Fruit fly (Drosophila melanogaster) S2 (cell line): ENCODE data around the gene CG13309.

ENCODE experiments used
- CG8478 ChIP-seq: fragments of >200 bp; optimal IDR thresholded peaks from 2 replicates; lab custom pipeline; 2018
- CTCF ChIP-seq, 2 experiments: fragments of >200 bp; optimal IDR thresholded peaks; 2 replicates each; lab custom pipeline; 2018

Gene CG13309

dm6 chr3L:8835441-8835840 lies 25.2 kb downstream of the CG13309 start:
- TF ChIP-seq CG8478 (lab: Kevin White, UChicago), result no peak
- TF ChIP-seq CTCF (optimal IDR thresholded peaks at IDR 0.05; lab: Kevin White, UChicago), result no peak

DNA sequence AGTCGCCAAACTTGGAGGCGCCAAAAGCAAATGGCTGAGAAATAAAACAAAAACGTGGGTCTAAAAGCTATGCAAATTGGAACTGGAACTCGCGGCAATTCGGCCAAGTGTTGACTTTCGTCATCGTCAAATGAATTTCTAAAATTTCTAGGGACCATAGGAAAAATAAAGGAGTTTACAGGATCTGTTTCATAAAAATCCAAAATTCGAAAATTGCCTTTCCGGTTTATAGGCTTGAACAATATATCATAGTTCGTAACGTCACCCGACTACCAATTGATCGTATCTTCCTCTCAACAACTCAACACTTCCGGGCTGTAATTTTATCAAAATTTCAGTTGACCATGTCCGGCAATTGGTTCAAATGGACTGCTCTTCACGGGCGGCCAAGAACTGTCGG lies 26.0 kb downstream of the CG13309 start, which contains the start of gene CG32026:
Gene CG32026, plus strand, starts transcription at position 301 of the 400 bp plus-strand sequence.
- TF ChIP-seq CG8478 (lab: Kevin White, UChicago) (no peak), CTCF (optimal IDR thresholded peaks at IDR 0.05; lab: Kevin White, UChicago) (no peak)

DNA sequence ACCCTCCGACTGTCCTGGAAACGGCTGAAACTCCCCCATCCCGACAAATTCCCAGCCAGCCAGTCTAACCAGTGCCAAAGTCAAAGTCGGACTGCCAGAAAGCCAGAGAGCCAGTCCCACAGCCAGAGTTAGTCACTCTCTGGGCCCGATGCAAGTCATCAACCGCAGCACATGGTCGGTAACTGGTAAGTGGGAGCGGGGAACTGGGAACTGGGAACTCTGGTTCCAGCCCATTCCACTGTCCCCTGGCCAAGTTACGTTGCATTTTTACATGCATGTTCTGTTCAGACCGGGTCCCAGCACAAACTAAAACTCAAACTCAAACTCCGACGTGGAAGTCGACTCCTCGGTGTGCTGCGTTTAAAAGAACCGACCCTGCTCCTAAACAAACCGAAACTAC lies 28.9 kb downstream of the CG13309 start:
- TF ChIP-seq CTCF (optimal IDR thresholded peaks at IDR 0.05; lab: Kevin White, UChicago) (no peak), CG8478 (lab: Kevin White, UChicago) (no peak)

DNA sequence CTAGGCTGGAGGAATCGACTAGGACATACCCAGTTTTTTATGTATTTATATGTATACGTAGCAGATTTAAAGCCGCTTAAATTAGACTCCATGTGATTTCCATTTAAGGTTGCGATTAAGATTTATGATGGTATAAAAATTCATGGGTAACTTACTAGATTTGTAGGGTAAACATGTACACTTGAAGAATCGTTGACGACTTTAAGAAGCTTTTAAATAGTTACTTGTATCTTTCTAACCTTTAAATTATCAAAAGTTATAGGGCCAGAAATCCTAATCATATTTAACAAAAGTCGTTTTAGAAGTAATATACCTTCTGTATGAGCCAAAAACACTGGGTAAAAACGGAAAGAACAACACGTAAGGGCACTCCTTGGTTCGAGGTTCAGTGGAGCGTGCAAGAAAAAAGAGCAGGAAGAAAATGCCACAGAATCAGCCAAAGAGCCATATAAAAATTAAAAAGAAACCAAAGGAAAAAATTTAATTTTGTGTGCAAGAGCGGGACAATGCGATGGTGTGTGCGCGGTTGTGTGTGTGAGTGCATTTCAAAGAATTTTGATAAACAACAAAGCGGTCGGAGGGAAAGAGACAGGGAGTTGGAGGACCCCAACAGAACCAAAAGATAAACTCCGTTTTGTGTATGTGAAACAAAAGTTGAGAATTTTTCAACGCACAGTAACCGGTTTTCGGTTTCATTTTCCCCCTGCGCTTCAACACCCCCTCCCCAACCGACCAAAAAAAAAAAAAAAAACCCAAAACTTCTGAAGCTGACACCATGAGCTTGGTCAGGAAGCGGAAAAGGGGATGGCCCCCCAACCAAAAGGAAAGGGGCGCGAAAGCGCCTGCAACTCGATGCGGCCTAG lies 29.6 kb downstream of the CG13309 start:
- TF ChIP-seq CTCF (optimal IDR thresholded peaks at IDR 0.05; lab: Kevin White, UChicago) (no peak), CG8478 (lab: Kevin White, UChicago) (no peak)

DNA sequence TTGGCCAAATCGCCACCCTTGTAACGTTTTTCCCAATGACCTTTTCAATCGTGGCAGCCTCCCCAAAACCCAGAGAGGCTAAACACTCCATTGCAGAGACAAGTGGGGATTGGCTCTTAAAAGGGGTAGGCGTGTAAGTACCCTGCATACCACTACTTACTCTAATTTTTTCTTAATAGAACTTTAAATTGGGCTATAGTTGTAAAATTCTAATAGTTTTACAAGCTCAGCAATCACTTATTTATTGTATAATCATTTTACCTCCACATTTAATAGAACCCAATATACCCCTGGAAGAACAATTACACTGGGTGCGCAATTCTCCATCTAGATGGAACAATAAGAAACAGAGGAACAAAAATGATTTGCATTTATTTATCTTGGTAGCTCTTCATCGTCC lies 31.6 kb downstream of the CG13309 start:
- TF ChIP-seq CTCF (optimal IDR thresholded peaks at IDR 0.05; lab: Kevin White, UChicago), result no peak
- TF ChIP-seq CG8478 (lab: Kevin White, UChicago), result no peak

dm6 chr3L:8842359-8842758 lies 32.2 kb downstream of the CG13309 start:
- TF ChIP-seq CTCF (optimal IDR thresholded peaks at IDR 0.05; lab: Kevin White, UChicago) (no peak), CG8478 (lab: Kevin White, UChicago) (no peak)

dm6 chr3L:8849817-8850216 lies 39.6 kb downstream of the CG13309 start:
- no peak for TF ChIP-seq CTCF (optimal IDR thresholded peaks at IDR 0.05; lab: Kevin White, UChicago)

DNA sequence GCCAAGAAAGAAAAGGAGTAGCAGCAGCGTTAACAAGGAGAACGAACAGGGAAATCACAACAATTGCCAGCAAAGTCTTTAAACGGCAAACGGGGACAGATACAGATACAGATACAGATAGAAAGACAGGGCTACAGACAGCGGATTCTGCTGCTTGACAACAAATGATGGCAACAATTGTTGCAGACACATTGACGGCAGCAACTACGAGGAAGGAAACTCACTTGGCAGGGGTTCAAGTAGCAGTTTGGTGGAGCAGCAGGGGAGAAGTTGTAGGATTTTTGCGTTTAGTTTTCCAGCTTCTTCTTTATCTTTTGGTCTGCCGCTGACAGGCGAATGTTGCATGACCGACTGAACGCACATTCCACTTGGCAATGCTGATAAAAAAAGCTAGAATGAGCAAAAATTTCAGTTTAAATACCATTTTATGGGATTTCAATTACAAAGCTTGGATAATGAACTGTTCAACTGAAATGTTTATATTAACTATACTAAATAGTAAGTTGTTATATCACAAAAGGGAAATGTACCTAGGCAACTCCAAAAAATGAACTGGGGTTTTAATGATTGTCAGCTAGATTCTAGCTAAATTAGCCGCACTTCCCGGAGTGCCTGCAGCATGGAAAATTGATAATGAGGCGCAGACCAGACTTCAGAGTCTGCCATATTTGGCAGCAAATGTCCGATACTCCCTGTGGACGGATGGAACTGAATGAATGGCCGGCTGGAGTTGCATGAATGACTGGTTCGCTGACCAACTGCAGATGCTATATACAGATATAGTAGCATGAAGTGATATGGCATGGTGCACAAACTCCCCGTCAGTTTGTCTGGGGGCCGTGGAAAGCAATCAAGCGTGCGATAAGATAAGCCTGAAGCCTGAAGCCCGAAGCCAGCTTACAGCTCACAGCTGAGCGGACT lies 40.8 kb downstream of the CG13309 start:
- TF ChIP-seq CTCF (optimal IDR thresholded peaks at IDR 0.05; lab: Kevin White, UChicago) (no peak), CG8478 (lab: Kevin White, UChicago) (no peak)

DNA sequence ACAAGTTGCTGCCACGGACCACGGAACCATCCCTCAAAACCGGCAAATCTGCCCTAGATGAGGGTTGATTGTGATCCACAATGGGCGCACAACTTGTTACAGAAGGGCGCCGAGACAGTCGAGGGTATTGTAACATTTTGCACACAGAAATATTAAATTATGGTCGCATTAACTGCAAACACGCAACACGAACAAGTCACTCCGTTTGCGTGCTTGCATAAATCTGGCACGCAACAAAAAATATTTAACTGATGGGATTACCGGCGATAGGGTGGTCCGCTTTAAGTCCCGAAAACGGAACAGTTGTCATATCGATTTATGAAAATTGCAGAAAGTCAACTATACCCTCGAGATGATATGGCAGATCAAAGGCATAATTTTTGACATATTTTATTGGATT lies 41.8 kb downstream of the CG13309 start:
- TF ChIP-seq CTCF (optimal IDR thresholded peaks at IDR 0.05; lab: Kevin White, UChicago) (no peak), CG8478 (lab: Kevin White, UChicago) (no peak)

DNA sequence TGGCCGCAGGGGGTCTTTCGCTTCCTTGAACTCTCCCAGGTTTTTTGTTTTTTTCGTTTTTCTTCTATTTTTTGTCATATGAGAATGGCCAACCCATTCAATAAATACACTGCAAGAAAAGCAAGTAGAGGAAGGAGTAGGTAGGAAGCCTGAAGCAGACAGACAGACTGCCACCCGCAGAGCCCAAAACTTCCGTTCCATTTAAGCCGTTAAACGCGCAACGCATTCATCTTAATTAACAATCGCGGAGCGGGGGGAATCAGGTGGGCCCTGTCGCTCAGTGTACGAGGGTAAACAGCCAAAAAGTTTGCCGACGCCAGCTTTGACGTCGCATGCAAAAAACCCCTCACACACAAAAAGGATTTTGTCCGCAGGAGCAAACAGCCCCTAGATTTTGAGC lies 42.7 kb downstream of the CG13309 start:
- TF ChIP-seq CG8478 (lab: Kevin White, UChicago) (no peak), CTCF (optimal IDR thresholded peaks at IDR 0.05; lab: Kevin White, UChicago) (no peak)

DNA sequence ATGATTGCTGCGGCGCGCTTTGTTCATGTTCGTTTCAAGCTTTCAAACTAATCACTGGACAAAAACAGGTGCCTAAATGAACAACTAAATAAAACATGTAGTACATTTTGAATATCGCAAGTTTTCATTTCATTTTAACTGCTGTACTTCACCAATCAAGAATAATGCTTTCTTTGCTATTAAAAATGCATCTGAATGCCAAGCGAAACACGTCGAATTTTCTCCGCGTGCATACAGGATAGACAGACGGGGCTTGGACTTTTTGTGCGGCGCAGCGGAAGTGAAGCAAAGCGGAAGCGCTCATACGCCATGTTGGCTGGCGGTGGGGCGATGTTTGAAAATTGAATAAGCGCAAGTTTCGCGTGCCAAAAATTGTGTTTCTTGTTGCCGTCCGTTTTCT lies 43.2 kb downstream of the CG13309 start:
- no peak for TF ChIP-seq CTCF (optimal IDR thresholded peaks at IDR 0.05; lab: Kevin White, UChicago)
- TF ChIP-seq CG8478 (lab: Kevin White, UChicago), result no peak

DNA sequence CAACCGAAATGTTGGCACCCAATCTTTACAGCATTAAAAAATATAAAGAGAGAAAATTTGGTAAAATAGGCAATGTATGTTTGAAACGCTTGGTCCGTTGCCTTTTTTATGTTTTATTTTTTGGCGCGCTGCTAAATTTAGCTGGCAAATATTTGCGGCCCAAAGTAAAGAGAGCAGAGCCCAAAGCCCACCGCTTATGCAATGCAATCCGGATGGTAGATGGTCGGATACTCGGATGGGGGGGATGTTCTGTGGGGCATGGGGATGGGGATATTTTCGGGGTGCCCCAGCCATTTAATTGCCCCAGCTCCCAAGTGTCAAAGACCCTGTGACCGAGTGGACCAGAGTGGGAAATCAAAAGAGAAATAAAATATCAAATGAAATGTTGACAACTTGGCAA lies 45.1 kb downstream of the CG13309 start:
- TF ChIP-seq CG8478 (lab: Kevin White, UChicago) (no peak), CTCF (optimal IDR thresholded peaks at IDR 0.05; lab: Kevin White, UChicago) (no peak)

DNA sequence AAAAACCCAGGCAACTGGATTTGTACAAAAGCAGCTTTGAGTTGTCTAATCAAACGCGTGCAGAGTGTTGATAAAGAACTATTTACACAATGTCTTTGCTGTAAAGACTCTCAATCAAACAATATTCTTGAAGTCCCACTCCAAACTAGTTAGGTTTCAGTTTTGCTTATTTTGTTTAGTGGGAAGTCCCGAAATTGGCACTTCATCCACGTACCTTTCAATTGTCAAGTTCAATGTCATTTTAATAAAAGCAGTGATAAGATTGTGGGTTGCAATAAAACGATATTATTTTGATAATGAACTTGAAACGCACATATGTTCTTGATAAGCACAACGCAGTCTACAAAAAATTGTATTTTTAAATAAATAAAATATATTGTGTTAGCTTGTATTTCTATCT lies 46.7 kb downstream of the CG13309 start:
- no peak for TF ChIP-seq CG8478 (lab: Kevin White, UChicago)
- no peak for TF ChIP-seq CTCF (optimal IDR thresholded peaks at IDR 0.05; lab: Kevin White, UChicago)

DNA sequence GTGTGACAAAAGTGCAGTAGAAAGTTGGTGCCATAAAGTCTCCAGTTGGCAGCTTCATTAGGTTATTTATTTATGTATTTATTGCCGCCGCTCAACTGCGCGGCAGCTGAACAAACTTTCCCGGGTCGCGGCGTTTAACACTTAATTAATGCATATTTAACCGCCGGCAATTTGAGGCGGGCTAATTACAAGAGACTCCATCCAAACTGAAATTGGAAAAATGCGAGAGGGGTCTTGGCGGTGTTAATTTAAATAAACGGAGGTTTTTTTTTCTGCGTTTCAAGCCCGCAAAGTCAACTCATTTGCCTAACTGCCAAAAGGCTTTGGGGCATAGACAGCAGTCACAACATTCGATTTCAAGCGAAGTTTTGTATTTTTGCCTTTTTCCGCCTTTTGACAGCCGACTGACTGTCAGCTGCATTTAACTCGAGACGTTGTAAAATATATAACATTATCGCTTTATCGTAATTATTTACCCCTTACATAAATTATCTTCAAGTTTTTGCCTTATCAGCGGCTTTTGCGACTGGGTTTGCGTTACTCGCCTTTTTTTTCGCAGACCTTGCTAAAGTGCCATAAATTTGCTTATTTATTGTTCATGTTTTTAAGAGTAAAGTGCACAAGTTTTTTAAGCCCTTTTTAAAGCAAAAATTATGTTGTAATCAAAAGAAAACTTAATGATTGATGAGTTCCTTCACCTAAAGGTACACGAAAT lies 47.6 kb downstream of the CG13309 start:
- TF ChIP-seq CTCF (optimal IDR thresholded peaks at IDR 0.05; lab: Kevin White, UChicago), result no peak
- no peak for TF ChIP-seq CG8478 (lab: Kevin White, UChicago)
